Fruit fly (Drosophila melanogaster) whole organism, embryonic: ENCODE measurements around the gene CG9008.

Experiments
- Ada2b ChIP-seq: fragments of 200-800 bp; sonication (Bioruptor generic); IDR thresholded peaks from 2 replicates; pipeline ENCODE4 v1.3.6; 2022; ENCODE audit warnings: missing biosample characterization, missing genetic modification characterization
- Adf1 ChIP-seq: fragments of 200-800 bp; sonication (Bioruptor generic); IDR thresholded peaks from 2 replicates; pipeline ENCODE4 v1.3.6; 2022; ENCODE audit warnings: missing biosample characterization, missing genetic modification characterization
- Bdp1 ChIP-seq: fragments of 200-800 bp; sonication (Bioruptor generic); optimal IDR thresholded peaks from 3 replicates; lab custom pipeline; 2016; ENCODE audit warnings: missing biosample characterization, missing genetic modification characterization
- Blimp-1 ChIP-seq: fragments of 200-800 bp; sonication (Bioruptor generic); optimal IDR thresholded peaks from 3 replicates; lab custom pipeline; 2018; ENCODE audit warnings: missing biosample characterization, missing genetic modification characterization, mild to moderate bottlenecking, moderate library complexity, missing genetic modification reagents
- Bteb2 ChIP-seq: fragments of 200-800 bp; sonication (Bioruptor generic); optimal IDR thresholded peaks from 2 replicates; lab custom pipeline; 2016; ENCODE audit warnings: missing biosample characterization, missing genetic modification characterization
- CG10543 ChIP-seq: fragments of 200-800 bp; sonication (Bioruptor generic); optimal IDR thresholded peaks from 3 replicates; lab custom pipeline; 2017; ENCODE audit warnings: missing biosample characterization, mild to moderate bottlenecking, missing genetic modification characterization, moderate library complexity
- CG12769 ChIP-seq: fragments of 200-800 bp; sonication (Bioruptor generic); optimal IDR thresholded peaks from 2 replicates; lab custom pipeline; 2019; ENCODE audit warnings: missing biosample characterization, mild to moderate bottlenecking, missing genetic modification characterization, moderate library complexity
- CG13287 ChIP-seq: fragments of 200-800 bp; sonication (Bioruptor generic); IDR thresholded peaks from 2 replicates; pipeline ENCODE4 v1.3.6; 2022; ENCODE audit warnings: missing biosample characterization, missing genetic modification characterization; ENCODE audit not compliant: partially characterized antibody
- CG14965 ChIP-seq: fragments of 200-800 bp; sonication (Bioruptor generic); optimal IDR thresholded peaks from 2 replicates; lab custom pipeline; 2016; ENCODE audit warnings: missing biosample characterization, missing genetic modification characterization, borderline replicate concordance
- CG15514 ChIP-seq: fragments of 200-800 bp; sonication (Bioruptor generic); optimal IDR thresholded peaks from 3 replicates; lab custom pipeline; 2017; ENCODE audit warnings: missing biosample characterization, missing genetic modification characterization, mild to moderate bottlenecking, moderate library complexity, missing genetic modification reagents
- CG17328 ChIP-seq: fragments of 200-800 bp; sonication (Bioruptor generic); IDR thresholded peaks from 2 replicates; pipeline ENCODE4 v1.3.6; 2022; ENCODE audit warnings: missing biosample characterization, missing genetic modification characterization
- CG18619 ChIP-seq: fragments of 200-800 bp; sonication (Bioruptor generic); optimal IDR thresholded peaks from 3 replicates; lab custom pipeline; 2017; ENCODE audit warnings: missing biosample characterization, mild to moderate bottlenecking, missing genetic modification characterization
- CG32532 ChIP-seq: fragments of 200-800 bp; sonication (Bioruptor generic); IDR thresholded peaks from 2 replicates; pipeline ENCODE4 v1.3.6; 2022; ENCODE audit warnings: missing biosample characterization, missing genetic modification characterization
- CG4707 ChIP-seq: fragments of 200-800 bp; sonication (Bioruptor generic); optimal IDR thresholded peaks from 2 replicates; lab custom pipeline; 2018; ENCODE audit warnings: missing biosample characterization, mild to moderate bottlenecking, missing genetic modification characterization, moderate library complexity
- CG6175 ChIP-seq: fragments of 200-800 bp; sonication (Bioruptor generic); IDR thresholded peaks from 3 replicates; pipeline ENCODE4 v1.3.6; 2022; ENCODE audit warnings: missing biosample characterization, missing genetic modification characterization
- CG6272 ChIP-seq: fragments of 200-800 bp; sonication (Bioruptor generic); IDR thresholded peaks from 2 replicates; pipeline ENCODE4 v1.3.6; 2022; ENCODE audit warnings: missing biosample characterization, missing genetic modification characterization
- CG8290 ChIP-seq, 3 experiments: fragments of 200-800 bp; sonication (Bioruptor generic); optimal IDR thresholded peaks; 2 replicates each; lab custom pipeline; 2016 to 2019; ENCODE audit warnings: missing biosample characterization in 3 of 3, missing genetic modification characterization in 3 of 3, mild to moderate bottlenecking in 2 of 3, moderate library complexity in 1 of 3
- CG9932 ChIP-seq: fragments of 200-800 bp; sonication (Bioruptor generic); IDR thresholded peaks from 2 replicates; pipeline ENCODE4 v1.3.6; 2022; ENCODE audit warnings: missing biosample characterization, missing genetic modification characterization
- Dbx ChIP-seq: fragments of 200-800 bp; sonication (Bioruptor generic); IDR thresholded peaks from 3 replicates; pipeline ENCODE4 v1.3.6; 2022; ENCODE audit warnings: missing biosample characterization, missing genetic modification characterization
- Ets65A ChIP-seq: fragments of 200-800 bp; sonication (Bioruptor generic); peaks from one replicate; lab custom pipeline; 2016; ENCODE audit warnings: missing biosample characterization, missing genetic modification characterization
- Hr78 ChIP-seq, 2 experiments: fragments of 200-800 bp in 1 of 2; fragments of >200 bp in 1 of 2; sonication (Bioruptor generic) in 1 of 2; optimal IDR thresholded peaks; 2 replicates each; lab custom pipeline; 2017 to 2019; ENCODE audit warnings: missing biosample characterization in 2 of 2, missing genetic modification characterization in 2 of 2, mild to moderate bottlenecking in 1 of 2, moderate library complexity in 1 of 2
- Med ChIP-seq: fragments of 200-800 bp; sonication (Bioruptor generic); peaks from one replicate; lab custom pipeline; 2016; ENCODE audit warnings: missing biosample characterization, missing genetic modification characterization, mild to moderate bottlenecking, inconsistent platforms, moderate library complexity
- Pdp1 ChIP-seq, 2 experiments: fragments of 200-800 bp; sonication (Bioruptor generic); optimal IDR thresholded peaks; 3 replicates each; lab custom pipeline; 2016; ENCODE audit warnings: missing biosample characterization in 2 of 2, missing genetic modification characterization in 2 of 2, mild to moderate bottlenecking in 1 of 2, moderate library complexity in 1 of 2
- Side ChIP-seq: fragments of 200-800 bp; sonication (Bioruptor generic); optimal IDR thresholded peaks from 2 replicates; lab custom pipeline; 2016; ENCODE audit warnings: missing biosample characterization, missing genetic modification characterization
- Trl ChIP-seq, 3 experiments: fragments of >200 bp in 2 of 3; fragments of 200-800 bp in 1 of 3; sonication (Bioruptor generic) in 1 of 3; optimal IDR thresholded peaks; 2 replicates in 1 of 3; 3 replicates in 2 of 3; lab custom pipeline; 2016 to 2017; ENCODE audit warnings: missing biosample characterization in 1 of 3, missing genetic modification characterization in 1 of 3
- amos ChIP-seq: fragments of 200-800 bp; sonication (Bioruptor generic); IDR thresholded peaks from 2 replicates; pipeline ENCODE4 v1.3.6; 2022; ENCODE audit warnings: missing biosample characterization, missing genetic modification characterization; ENCODE audit not compliant: partially characterized antibody
- chinmo ChIP-seq: fragments of 200-800 bp; sonication (Bioruptor generic); IDR thresholded peaks from 4 replicates; pipeline ENCODE4 v1.3.6; 2022; ENCODE audit warnings: missing biosample characterization, missing genetic modification characterization; ENCODE audit not compliant: partially characterized antibody
- crc ChIP-seq: fragments of 200-800 bp; sonication (Bioruptor generic); optimal IDR thresholded peaks from 2 replicates; lab custom pipeline; 2016; ENCODE audit warnings: missing biosample characterization, missing genetic modification characterization
- crol ChIP-seq: fragments of 200-800 bp; sonication (Bioruptor generic); IDR thresholded peaks from 2 replicates; pipeline ENCODE4 v1.3.6; 2022; ENCODE audit warnings: missing biosample characterization, missing genetic modification characterization
- esg ChIP-seq: fragments of 200-800 bp; sonication (Bioruptor generic); conservative IDR thresholded peaks from 2 replicates; pipeline ENCODE4 v1.3.6; 2022; ENCODE audit warnings: missing biosample characterization, missing genetic modification characterization
- exex ChIP-seq: fragments of 200-800 bp; sonication (Bioruptor generic); optimal IDR thresholded peaks from 4 replicates; lab custom pipeline; 2018; ENCODE audit warnings: missing biosample characterization, mild to moderate bottlenecking, missing genetic modification characterization, moderate library complexity
- fd102C ChIP-seq: fragments of 200-800 bp; sonication (Bioruptor generic); optimal IDR thresholded peaks from 2 replicates; lab custom pipeline; 2018; ENCODE audit warnings: missing biosample characterization, mild to moderate bottlenecking, missing genetic modification characterization, moderate library complexity
- ftz-f1 ChIP-seq: fragments of 200-800 bp; sonication (Bioruptor generic); optimal IDR thresholded peaks from 2 replicates; lab custom pipeline; 2016; ENCODE audit warnings: missing biosample characterization, missing genetic modification characterization
- gsb ChIP-seq: fragments of 200-800 bp; sonication (Bioruptor generic); IDR thresholded peaks from 2 replicates; pipeline ENCODE4 v1.3.6; 2022; ENCODE audit warnings: missing biosample characterization, missing genetic modification characterization
- klu ChIP-seq: fragments of 200-800 bp; sonication (Bioruptor generic); IDR thresholded peaks from 2 replicates; pipeline ENCODE4 v1.3.6; 2022; ENCODE audit warnings: missing biosample characterization, missing genetic modification characterization
- kni ChIP-seq: fragments of 200-800 bp; sonication (Bioruptor generic); optimal IDR thresholded peaks from 3 replicates; lab custom pipeline; 2017; ENCODE audit warnings: mild to moderate bottlenecking, missing biosample characterization, missing genetic modification reagents, missing genetic modification characterization
- lab ChIP-seq: fragments of 200-800 bp; sonication (Bioruptor generic); optimal IDR thresholded peaks from 3 replicates; lab custom pipeline; 2017; ENCODE audit warnings: missing biosample characterization, missing genetic modification characterization, mild to moderate bottlenecking, moderate library complexity, missing genetic modification reagents
- nerfin-2 ChIP-seq: fragments of 200-800 bp; sonication (Bioruptor generic); IDR thresholded peaks from 2 replicates; pipeline ENCODE4 v1.3.6; 2022; ENCODE audit warnings: missing biosample characterization, missing genetic modification characterization; ENCODE audit not compliant: partially characterized antibody
- nom ChIP-seq: fragments of 200-800 bp; sonication (Bioruptor generic); optimal IDR thresholded peaks from 2 replicates; lab custom pipeline; 2017; ENCODE audit warnings: missing biosample characterization, missing genetic modification characterization, mild to moderate bottlenecking, moderate library complexity, missing genetic modification reagents
- pan ChIP-seq, 4 experiments: fragments of >200 bp in 3 of 4; fragments of 200-800 bp in 1 of 4; sonication (Bioruptor generic) in 1 of 4; optimal IDR thresholded peaks in 3 of 4; IDR thresholded peaks in 1 of 4; 2 replicates each; pipeline versions ENCODE4 v1.3.6 to Lab custom; 2017 to 2022; ENCODE audit warnings: missing biosample characterization in 2 of 4, missing genetic modification characterization in 2 of 4, mixed read lengths in 1 of 4
- rib ChIP-seq: fragments of 200-800 bp; sonication (Bioruptor generic); IDR thresholded peaks from 2 replicates; pipeline ENCODE4 v1.3.6; 2022; ENCODE audit warnings: missing biosample characterization, missing genetic modification characterization
- sens ChIP-seq: fragments of 200-800 bp; sonication (Bioruptor generic); peaks from one replicate; lab custom pipeline; 2016; ENCODE audit warnings: missing biosample characterization, missing genetic modification characterization
- slbo ChIP-seq: fragments of 200-800 bp; sonication (Bioruptor generic); IDR thresholded peaks from 2 replicates; pipeline ENCODE4 v1.3.6; 2022; ENCODE audit warnings: missing biosample characterization, missing genetic modification characterization
- sug ChIP-seq: fragments of 200-800 bp; optimal IDR thresholded peaks from 2 replicates; lab custom pipeline; 2019; ENCODE audit warnings: missing biosample characterization, mild to moderate bottlenecking, missing genetic modification characterization, moderate library complexity
- ttk ChIP-seq: fragments of 200-800 bp; sonication (Bioruptor generic); IDR thresholded peaks from 2 replicates; pipeline ENCODE4 v2.1.2; 2022; ENCODE audit warnings: missing biosample characterization, missing genetic modification characterization
- vvl ChIP-seq: fragments of 200-800 bp; sonication (Bioruptor generic); IDR thresholded peaks from 2 replicates; pipeline ENCODE4 v1.3.6; 2022; ENCODE audit warnings: missing biosample characterization, missing genetic modification characterization

The CG9008 gene

dm6 chr2L:13803032-13803661, 23.2 kb upstream of the CG9008 start, which contains the start of gene CAH1:
Gene CAH1 (plus strand): TSS chr2L:13803626.
- peak; percentile 47 for TF ChIP-seq sens
- no peak for TF ChIP-seq CG18619 (GFP tag; lab: Kevin White, UChicago)
- TF ChIP-seq slbo (GFP tag; lab: Robert Waterston, UW), result 0 out of 2 replicates have a peak, but pooled peaks have one; percentile 5
- TF ChIP-seq rib, result peak; percentile 54; the same call in 1 of the 2 replicates
- peak; percentile 21 for TF ChIP-seq CG15514 (GFP tag; lab: Kevin White, UChicago)
- peak; percentile 41 for TF ChIP-seq CG10543
- no peak for TF ChIP-seq fd102C
- no peak for TF ChIP-seq ttk (GFP tag; lab: Robert Waterston, UW)
- TF ChIP-seq Adf1 (GFP tag; lab: Robert Waterston, UW), result peak; percentile 95
- no peak for TF ChIP-seq CG4707 (GFP tag; lab: Kevin White, UChicago)
- peak; percentile 19; the same call in 1 of the 2 replicates for TF ChIP-seq amos (GFP tag; lab: Robert Waterston, UW)
- TF ChIP-seq kni, result no peak
- TF ChIP-seq Bteb2 (GFP tag; lab: Kevin White, UChicago), result no peak
- 0 out of 3 replicates have a peak, but pooled peaks have one; percentile 61 for TF ChIP-seq CG6175
- TF ChIP-seq CG12769 (tag; lab: Kevin White, UChicago), result peak; percentile 83
- TF ChIP-seq exex (tag; lab: Kevin White, UChicago), result peak; percentile 71
- TF ChIP-seq nerfin-2 (GFP tag; lab: Robert Waterston, UW), result no peak
- TF ChIP-seq Ets65A, result peak; percentile 22
- peak; percentile 19; the same call in 1 of the 2 replicates for TF ChIP-seq CG32532 (GFP tag; lab: Robert Waterston, UW)
- no peak for TF ChIP-seq Blimp-1 (GFP tag; lab: Kevin White, UChicago)
- TF ChIP-seq CG6272 (GFP tag; lab: Robert Waterston, UW), result no peak
- no peak for TF ChIP-seq esg (GFP tag; lab: Robert Waterston, UW)
- TF ChIP-seq lab (GFP tag; lab: Kevin White, UChicago), result peak; percentile 23
- peak; percentile 73 for TF ChIP-seq Med (GFP tag; lab: Kevin White, UChicago)
- TF ChIP-seq Trl (optimal IDR thresholded peaks at IDR 0.05; lab: Kevin White, UChicago), result peak in 1 of 2 experiments; percentile 37
- TF ChIP-seq Trl (GFP tag; optimal IDR thresholded peaks at IDR 0.05; lab: Kevin White, UChicago), result no peak
- TF ChIP-seq Side, result no peak
- TF ChIP-seq Pdp1 (GFP tag; optimal IDR thresholded peaks at IDR 0.05; lab: Kevin White, UChicago), result peak in 1 of 2 experiments; percentile 80
- TF ChIP-seq Hr78 (GFP tag; optimal IDR thresholded peaks at IDR 0.05; lab: Kevin White, UChicago), result peak in 1 of 2 experiments; percentile 96
- TF ChIP-seq CG17328 (GFP tag; lab: Robert Waterston, UW), result 0 out of 2 replicates have a peak, but pooled peaks have one; percentile 9
- TF ChIP-seq chinmo (GFP tag; lab: Robert Waterston, UW), result peak; percentile 93
- no peak for TF ChIP-seq Bdp1 (GFP tag; lab: Kevin White, UChicago)
- TF ChIP-seq sug, result peak; percentile 47
- TF ChIP-seq gsb (GFP tag; lab: Robert Waterston, UW), result no peak
- peak; percentile 44; the same call in 1 of the 3 replicates for TF ChIP-seq Dbx (GFP tag; lab: Robert Waterston, UW)
- peak; percentile 57; the same call in 1 of the 2 replicates for TF ChIP-seq vvl (GFP tag; lab: Robert Waterston, UW)
- TF ChIP-seq pan (optimal IDR thresholded peaks at IDR 0.05; lab: Kevin White, UChicago), result no peak
- TF ChIP-seq pan (GFP tag; optimal IDR thresholded peaks at IDR 0.05 in 1 of 2, IDR thresholded peaks at IDR 0.05 in 1 of 2), result peak in 1 of 2 experiments; percentile 40
- TF ChIP-seq nom (GFP tag; lab: Kevin White, UChicago), result no peak
- TF ChIP-seq crc (GFP tag; lab: Kevin White, UChicago), result no peak
- TF ChIP-seq CG8290 (GFP tag; optimal IDR thresholded peaks at IDR 0.05; lab: Kevin White, UChicago), result no peak
- TF ChIP-seq CG8290 (tag; optimal IDR thresholded peaks at IDR 0.05; lab: Kevin White, UChicago), result peak in 1 of 2 experiments; percentile 42
- TF ChIP-seq crol (GFP tag; lab: Robert Waterston, UW), result peak; percentile 92
- TF ChIP-seq CG13287 (GFP tag; lab: Robert Waterston, UW), result peak; percentile 44
- 0 out of 2 replicates have a peak, but pooled peaks have one; percentile 43 for TF ChIP-seq CG9932
- 0 out of 2 replicates have a peak, but pooled peaks have one; percentile 16 for TF ChIP-seq klu (GFP tag; lab: Robert Waterston, UW)
- TF ChIP-seq Ada2b (GFP tag; lab: Robert Waterston, UW), result no peak
- TF ChIP-seq CG14965, result no peak
- peak; percentile 63 for TF ChIP-seq ftz-f1 (GFP tag; lab: Kevin White, UChicago)
